Fruit fly (Drosophila melanogaster) whole organism, embryonic: ENCODE results near the gene cnc.

Source experiments
- Adf1 ChIP-seq: fragments of 200-800 bp; sonication (Bioruptor generic); IDR thresholded peaks from 2 replicates; pipeline ENCODE4 v1.3.6; 2022; ENCODE audit warnings: missing biosample characterization, missing genetic modification characterization
- Bgb ChIP-seq: fragments of 200-800 bp; sonication (Bioruptor generic); IDR thresholded peaks from 2 replicates; pipeline ENCODE4 v1.3.6; 2022; ENCODE audit warnings: missing biosample characterization, missing genetic modification characterization; ENCODE audit not compliant: partially characterized antibody
- BtbVII ChIP-seq: fragments of 200-800 bp; sonication (Bioruptor generic); optimal IDR thresholded peaks from 3 replicates; lab custom pipeline; 2017; ENCODE audit warnings: missing biosample characterization, mild to moderate bottlenecking, missing genetic modification characterization
- Bteb2 ChIP-seq: fragments of 200-800 bp; sonication (Bioruptor generic); optimal IDR thresholded peaks from 2 replicates; lab custom pipeline; 2016; ENCODE audit warnings: missing biosample characterization, missing genetic modification characterization
- CG10209 ChIP-seq: fragments of 200-800 bp; sonication (Bioruptor generic); optimal IDR thresholded peaks from 3 replicates; lab custom pipeline; 2017; ENCODE audit warnings: missing biosample characterization, mild to moderate bottlenecking, missing genetic modification characterization, missing genetic modification reagents
- CG10267 ChIP-seq: fragments of 200-800 bp; sonication (Bioruptor generic); optimal IDR thresholded peaks from 2 replicates; lab custom pipeline; 2018; ENCODE audit warnings: missing biosample characterization, mild to moderate bottlenecking, missing genetic modification characterization, moderate library complexity
- CG10274 ChIP-seq: fragments of 200-800 bp; sonication (Bioruptor generic); optimal IDR thresholded peaks from 3 replicates; lab custom pipeline; 2017; ENCODE audit warnings: missing biosample characterization, mild to moderate bottlenecking, missing genetic modification characterization
- CG10462 ChIP-seq: fragments of 200-800 bp; sonication (Bioruptor generic); optimal IDR thresholded peaks from 2 replicates; lab custom pipeline; 2016; ENCODE audit warnings: missing biosample characterization, missing genetic modification characterization
- CG10959 ChIP-seq: fragments of 200-800 bp; sonication (Bioruptor generic); IDR thresholded peaks from 2 replicates; pipeline ENCODE4 v1.3.6; 2022; ENCODE audit warnings: missing biosample characterization, missing genetic modification characterization
- CG11085 ChIP-seq: fragments of 200-800 bp; sonication (Bioruptor generic); IDR thresholded peaks from 2 replicates; pipeline ENCODE4 v1.3.6; 2022; ENCODE audit warnings: missing biosample characterization, missing genetic modification characterization
- CG11247 ChIP-seq: fragments of 200-800 bp; sonication (Bioruptor generic); IDR thresholded peaks from 2 replicates; pipeline ENCODE4 v1.3.6; 2022; ENCODE audit warnings: missing biosample characterization, missing genetic modification characterization
- CG12942 ChIP-seq: fragments of 200-800 bp; sonication (Bioruptor generic); optimal IDR thresholded peaks from 3 replicates; lab custom pipeline; 2016; ENCODE audit warnings: missing biosample characterization, missing genetic modification characterization
- CG14014 ChIP-seq: fragments of 200-800 bp; sonication (Bioruptor generic); IDR thresholded peaks from 2 replicates; pipeline ENCODE4 v1.3.6; 2022; ENCODE audit warnings: missing biosample characterization, missing genetic modification characterization
- CG15011 ChIP-seq: fragments of 200-800 bp; sonication (Bioruptor generic); optimal IDR thresholded peaks from 3 replicates; lab custom pipeline; 2018; ENCODE audit warnings: missing biosample characterization, mild to moderate bottlenecking, missing genetic modification characterization
- CG15514 ChIP-seq: fragments of 200-800 bp; sonication (Bioruptor generic); optimal IDR thresholded peaks from 3 replicates; lab custom pipeline; 2017; ENCODE audit warnings: missing biosample characterization, missing genetic modification characterization, mild to moderate bottlenecking, moderate library complexity, missing genetic modification reagents
- CG17385 ChIP-seq: fragments of 200-800 bp; sonication (Bioruptor generic); optimal IDR thresholded peaks from 3 replicates; lab custom pipeline; 2018; ENCODE audit warnings: missing biosample characterization, mild to moderate bottlenecking, missing genetic modification characterization
- CG17568 ChIP-seq: fragments of 200-800 bp; sonication (Bioruptor generic); optimal IDR thresholded peaks from 2 replicates; lab custom pipeline; 2018; ENCODE audit warnings: missing biosample characterization, mild to moderate bottlenecking, missing genetic modification characterization, moderate library complexity
- CG17912 ChIP-seq: fragments of 200-800 bp; sonication (Bioruptor generic); optimal IDR thresholded peaks from 2 replicates; lab custom pipeline; 2018; ENCODE audit warnings: missing biosample characterization, mild to moderate bottlenecking, missing genetic modification characterization
- CG30020 ChIP-seq: fragments of 200-800 bp; optimal IDR thresholded peaks from 2 replicates; lab custom pipeline; 2019; ENCODE audit warnings: missing biosample characterization, mild to moderate bottlenecking, missing genetic modification characterization, moderate library complexity
- CG30431 ChIP-seq: fragments of 200-800 bp; sonication (Bioruptor generic); optimal IDR thresholded peaks from 2 replicates; lab custom pipeline; 2017; ENCODE audit warnings: missing biosample characterization, missing genetic modification characterization
- CG32767 ChIP-seq: fragments of 200-800 bp; sonication (Bioruptor generic); IDR thresholded peaks from 2 replicates; pipeline ENCODE4 v1.3.6; 2022; ENCODE audit warnings: missing biosample characterization, missing genetic modification characterization
- CG32772 ChIP-seq: fragments of 200-800 bp; sonication (Bioruptor generic); IDR thresholded peaks from 2 replicates; pipeline ENCODE4 v1.3.6; 2022; ENCODE audit warnings: missing biosample characterization, missing genetic modification characterization
- CG3847 ChIP-seq: fragments of 200-800 bp; sonication (Bioruptor generic); IDR thresholded peaks from 2 replicates; pipeline ENCODE4 v1.3.6; 2022; ENCODE audit warnings: missing biosample characterization, missing genetic modification characterization
- CG9797 ChIP-seq: fragments of 200-800 bp; sonication (Bioruptor generic); optimal IDR thresholded peaks from 3 replicates; lab custom pipeline; 2018; ENCODE audit warnings: missing biosample characterization, mild to moderate bottlenecking, missing genetic modification characterization
- CrebB ChIP-seq: fragments of 200-800 bp; sonication (Bioruptor generic); optimal IDR thresholded peaks from 3 replicates; lab custom pipeline; 2018; ENCODE audit warnings: missing biosample characterization, mild to moderate bottlenecking, missing genetic modification characterization
- D19A ChIP-seq: fragments of 200-800 bp; optimal IDR thresholded peaks from 3 replicates; lab custom pipeline; 2019; ENCODE audit warnings: missing biosample characterization, mild to moderate bottlenecking, missing genetic modification characterization, moderate library complexity
- Dip2 ChIP-seq: fragments of 200-800 bp; sonication (Bioruptor generic); IDR thresholded peaks from 2 replicates; pipeline ENCODE4 v1.3.6; 2022; ENCODE audit warnings: missing biosample characterization, missing genetic modification characterization
- Dp ChIP-seq: fragments of 200-800 bp; sonication (Bioruptor generic); optimal IDR thresholded peaks from 2 replicates; lab custom pipeline; 2018; ENCODE audit warnings: missing biosample characterization, mild to moderate bottlenecking, missing genetic modification characterization, moderate library complexity
- Ets97D ChIP-seq: fragments of 200-800 bp; sonication (Bioruptor generic); optimal IDR thresholded peaks from 3 replicates; lab custom pipeline; 2016; ENCODE audit warnings: missing biosample characterization, missing genetic modification characterization
- Gug ChIP-seq: fragments of 200-800 bp; sonication (Bioruptor generic); IDR thresholded peaks from 4 replicates; pipeline ENCODE4 v1.3.6; 2022; ENCODE audit warnings: missing biosample characterization, missing genetic modification characterization
- HLH4C ChIP-seq: fragments of 200-800 bp; sonication (Bioruptor generic); IDR thresholded peaks from 3 replicates; pipeline ENCODE4 v1.3.6; 2022; ENCODE audit warnings: missing biosample characterization, missing genetic modification characterization; ENCODE audit not compliant: partially characterized antibody
- Side ChIP-seq: fragments of 200-800 bp; sonication (Bioruptor generic); optimal IDR thresholded peaks from 2 replicates; lab custom pipeline; 2016; ENCODE audit warnings: missing biosample characterization, missing genetic modification characterization
- Sox100B ChIP-seq: fragments of 200-800 bp; sonication (Bioruptor generic); optimal IDR thresholded peaks from 3 replicates; lab custom pipeline; 2018; ENCODE audit warnings: missing biosample characterization, mild to moderate bottlenecking, missing genetic modification characterization
- Sry-β ChIP-seq: fragments of 200-800 bp; sonication (Bioruptor generic); optimal IDR thresholded peaks from 2 replicates; lab custom pipeline; 2018; ENCODE audit warnings: missing biosample characterization, mild to moderate bottlenecking, missing genetic modification characterization, moderate library complexity
- aop ChIP-seq: fragments of 200-800 bp; sonication (Bioruptor generic); IDR thresholded peaks from 2 replicates; pipeline ENCODE4 v1.3.6; 2022; ENCODE audit warnings: missing biosample characterization, missing genetic modification characterization
- ara ChIP-seq: fragments of 200-800 bp; sonication (Bioruptor generic); IDR thresholded peaks from 2 replicates; pipeline ENCODE4 v1.3.6; 2022; ENCODE audit warnings: missing biosample characterization, missing genetic modification characterization
- bcd ChIP-seq: fragments of 200-800 bp; sonication (Bioruptor generic); optimal IDR thresholded peaks from 2 replicates; lab custom pipeline; 2017; ENCODE audit warnings: missing biosample characterization, mild to moderate bottlenecking, missing genetic modification characterization
- eve ChIP-seq, 2 experiments: fragments of >200 bp; optimal IDR thresholded peaks; 2 replicates each; lab custom pipeline; 2017; ENCODE audit warnings: missing biosample characterization in 2 of 2, missing genetic modification characterization in 2 of 2
- gce ChIP-seq: fragments of 200-800 bp; sonication (Bioruptor generic); IDR thresholded peaks from 3 replicates; pipeline ENCODE4 v1.3.6; 2022; ENCODE audit warnings: missing biosample characterization, missing genetic modification characterization
- grau ChIP-seq: fragments of 200-800 bp; optimal IDR thresholded peaks from 3 replicates; lab custom pipeline; 2019; ENCODE audit warnings: missing biosample characterization, mild to moderate bottlenecking, missing genetic modification characterization, moderate library complexity
- hb ChIP-seq: fragments of 200-800 bp; sonication (Bioruptor generic); IDR thresholded peaks from 3 replicates; pipeline ENCODE4 v1.3.6; 2022; ENCODE audit warnings: missing biosample characterization, missing genetic modification characterization; ENCODE audit not compliant: partially characterized antibody
- jing ChIP-seq: fragments of 200-800 bp; sonication (Bioruptor generic); optimal IDR thresholded peaks from 2 replicates; lab custom pipeline; 2018; ENCODE audit warnings: missing biosample characterization, mild to moderate bottlenecking, missing genetic modification characterization
- mld ChIP-seq: fragments of 200-800 bp; sonication (Bioruptor generic); IDR thresholded peaks from 3 replicates; pipeline ENCODE4 v1.3.6; 2022; ENCODE audit warnings: missing biosample characterization, missing genetic modification characterization; ENCODE audit not compliant: partially characterized antibody
- phol ChIP-seq: fragments of 200-800 bp; sonication (Bioruptor generic); optimal IDR thresholded peaks from 3 replicates; lab custom pipeline; 2018; ENCODE audit warnings: missing biosample characterization, mild to moderate bottlenecking, missing genetic modification characterization, moderate library complexity
- repo ChIP-seq: fragments of 200-800 bp; sonication (Bioruptor generic); optimal IDR thresholded peaks from 2 replicates; lab custom pipeline; 2016; ENCODE audit warnings: missing biosample characterization, missing genetic modification characterization
- seq ChIP-seq: fragments of 200-800 bp; sonication (Bioruptor generic); IDR thresholded peaks from 2 replicates; pipeline ENCODE4 v1.3.6; 2022; ENCODE audit warnings: missing biosample characterization, missing genetic modification characterization
- sim ChIP-seq: fragments of 200-800 bp; sonication (Bioruptor generic); IDR thresholded peaks from 2 replicates; pipeline ENCODE4 v1.3.6; 2022; ENCODE audit warnings: missing biosample characterization, missing genetic modification characterization
- slp2 ChIP-seq: fragments of 200-800 bp; sonication (Bioruptor generic); optimal IDR thresholded peaks from 2 replicates; lab custom pipeline; 2016; ENCODE audit warnings: missing biosample characterization, missing genetic modification characterization
- sqz ChIP-seq: fragments of 200-800 bp; sonication (Bioruptor generic); optimal IDR thresholded peaks from 3 replicates; lab custom pipeline; 2018; ENCODE audit warnings: missing biosample characterization, mild to moderate bottlenecking, missing genetic modification characterization
- twi ChIP-seq: fragments of 200-800 bp; optimal IDR thresholded peaks from 2 replicates; lab custom pipeline; 2019; ENCODE audit warnings: missing biosample characterization, mild to moderate bottlenecking, missing genetic modification characterization, moderate library complexity
- vfl ChIP-seq: fragments of 200-800 bp; sonication (Bioruptor generic); optimal IDR thresholded peaks from 2 replicates; lab custom pipeline; 2016; ENCODE audit warnings: missing biosample characterization, missing genetic modification characterization

cnc gene

DNA sequence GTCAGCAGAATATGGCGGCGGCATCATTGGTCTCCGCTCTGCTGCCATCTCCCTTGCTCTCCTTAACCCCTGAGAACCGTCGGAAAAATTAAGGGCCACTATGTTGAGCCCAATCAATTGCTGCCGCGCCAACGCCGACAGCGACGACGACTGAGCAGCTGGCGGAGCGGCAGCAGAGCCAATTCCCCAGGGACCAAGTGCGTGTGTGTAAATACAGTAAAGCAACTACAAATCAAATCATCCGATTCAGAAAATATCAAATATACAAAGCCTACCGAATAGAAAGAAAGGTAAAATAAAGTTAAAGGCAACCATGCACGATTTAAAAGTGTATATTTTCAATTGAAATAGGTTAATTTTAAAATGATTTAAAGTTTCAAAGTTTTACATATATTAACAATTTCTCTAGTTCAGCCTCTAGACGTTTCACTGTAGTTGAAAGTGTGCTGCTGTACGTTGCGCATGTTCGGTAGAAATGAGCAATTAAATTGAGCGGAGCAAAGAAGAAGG lies 14.7 kb downstream of the cnc start (continued):
- TF ChIP-seq CG10267 (tag; lab: Kevin White, UChicago) (peak; percentile 64), CG30431 (no peak), Dip2 (GFP tag; lab: Robert Waterston, UW) (no peak), Adf1 (GFP tag; lab: Robert Waterston, UW) (peak; percentile 87), CG17385 (no peak), CG11085 (0 out of 2 replicates have a peak, but pooled peaks have one; percentile 23), hb (GFP tag; lab: Robert Waterston, UW) (no peak), CG10959 (GFP tag; lab: Robert Waterston, UW) (no peak), Bteb2 (GFP tag; lab: Kevin White, UChicago) (no peak), CG32767 (GFP tag; lab: Robert Waterston, UW) (no peak), CG15514 (GFP tag; lab: Kevin White, UChicago) (peak; percentile 43), ara (no peak; the same call in 1 of the 2 replicates), repo (GFP tag; lab: Kevin White, UChicago) (no peak), CG9797 (no peak), D19A (tag; lab: Kevin White, UChicago) (peak; percentile 59), phol (tag; lab: Kevin White, UChicago) (peak; percentile 53), Gug (GFP tag; lab: Robert Waterston, UW) (no peak), twi (tag; lab: Kevin White, UChicago) (no peak), slp2 (GFP tag; lab: Kevin White, UChicago) (peak; percentile 24), mld (no peak), sim (no peak), bcd (peak; percentile 47), vfl (GFP tag; lab: Kevin White, UChicago) (no peak), BtbVII (GFP tag; lab: Kevin White, UChicago) (peak; percentile 50), eve (GFP tag; optimal IDR thresholded peaks at IDR 0.05; lab: Kevin White, UChicago) (no peak), Side (GFP tag; lab: Kevin White, UChicago) (peak; percentile 54), CG11247 (GFP tag; lab: Robert Waterston, UW) (peak; percentile 20; the same call in 1 of the 2 replicates), CG10274 (GFP tag; lab: Kevin White, UChicago) (no peak), Ets97D (GFP tag; lab: Kevin White, UChicago) (peak; percentile 12), CrebB (tag; lab: Kevin White, UChicago) (peak; percentile 27), CG30020 (tag; lab: Kevin White, UChicago) (no peak), CG15011 (GFP tag; lab: Kevin White, UChicago) (peak; percentile 48), aop (GFP tag; lab: Robert Waterston, UW) (no peak), Sox100B (GFP tag; lab: Kevin White, UChicago) (peak; percentile 61), Bgb (GFP tag; lab: Robert Waterston, UW) (no peak), CG12942 (GFP tag; lab: Kevin White, UChicago) (no peak), gce (GFP tag; lab: Robert Waterston, UW) (no peak), CG32772 (GFP tag; lab: Robert Waterston, UW) (no peak), grau (peak; percentile 96), jing (GFP tag; lab: Kevin White, UChicago) (no peak), Dp (no peak), sqz (GFP tag; lab: Kevin White, UChicago) (peak; percentile 12), CG14014 (GFP tag; lab: Robert Waterston, UW) (peak; percentile 59), seq (GFP tag; lab: Robert Waterston, UW) (no peak), Sry-β (peak; percentile 7), CG17568 (GFP tag; lab: Kevin White, UChicago) (no peak), HLH4C (GFP tag; lab: Robert Waterston, UW) (no peak), CG10209 (GFP tag; lab: Kevin White, UChicago) (peak; percentile 30), CG3847 (GFP tag; lab: Robert Waterston, UW) (no peak; the same call in 1 of the 2 replicates), CG17912 (GFP tag; lab: Kevin White, UChicago) (no peak), CG10462 (GFP tag; lab: Kevin White, UChicago) (no peak)
